Fruit fly (Drosophila melanogaster): Measurements from ENCODE around the gene RhoU.

RhoU gene

dm6 chrX:10088023-10088913, 1.9 kb downstream of the RhoU start (continued):
- TF ChIP-seq CG10543 (GFP tag; optimal IDR thresholded peaks at IDR 0.05), result no peak
- TF ChIP-seq GATAe (GFP tag; conservative IDR thresholded peaks at IDR 0.05), result no peak
- TF ChIP-seq CG12391 (tag; optimal IDR thresholded peaks at IDR 0.05), result peak; percentile 69
- TF ChIP-seq CG10431 (GFP tag; optimal IDR thresholded peaks at IDR 0.05), result peak; percentile 55
- TF ChIP-seq CG3726 (GFP tag; IDR thresholded peaks at IDR 0.05), result 0 out of 3 replicates have a peak, but pooled peaks have one; percentile 57
- TF ChIP-seq Dad (GFP tag; optimal IDR thresholded peaks at IDR 0.05), result peak; percentile 27
- no peak for TF ChIP-seq CG9797 (GFP tag; optimal IDR thresholded peaks at IDR 0.05)
- peak; percentile 78 for TF ChIP-seq otp (GFP tag; IDR thresholded peaks at IDR 0.05)

DNA sequence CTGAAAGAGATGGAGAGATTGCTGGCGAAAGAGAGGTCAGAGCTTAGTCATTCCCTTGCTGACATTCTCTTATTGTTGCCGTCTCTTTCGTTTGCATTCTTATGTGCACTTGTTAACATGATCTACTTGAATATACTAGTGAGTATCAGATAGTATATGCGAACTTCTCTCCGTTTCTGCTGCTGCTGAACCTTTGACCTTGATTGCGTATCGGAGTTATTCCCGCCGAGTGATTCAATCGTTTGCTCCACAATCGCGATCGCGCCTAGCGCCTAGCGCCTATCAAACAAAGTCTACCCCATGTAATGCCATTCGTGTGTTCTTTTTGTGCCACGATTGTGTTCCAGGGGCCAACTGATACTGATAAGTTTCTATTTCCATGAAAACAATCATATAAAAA, 2.9 kb downstream of the RhoU start:
- TF ChIP-seq Pdp1 (GFP tag; optimal IDR thresholded peaks at IDR 0.05) (peak in 1 of 2 experiments; percentile 67), Med (GFP tag) (peak; percentile 33), Hr78 (GFP tag; optimal IDR thresholded peaks at IDR 0.05) (peak in 1 of 2 experiments; percentile 93), grn (GFP tag; optimal IDR thresholded peaks at IDR 0.05) (peak; percentile 64), sug (tag; optimal IDR thresholded peaks at IDR 0.05) (peak; percentile 44), Chrac-16 (GFP tag; optimal IDR thresholded peaks at IDR 0.05) (no peak), Nf-YC (tag; optimal IDR thresholded peaks at IDR 0.05) (no peak), tna (GFP tag; IDR thresholded peaks at IDR 0.05; ENCODE audit: partially characterized antibody) (0 out of 2 replicates have a peak, but pooled peaks have one; percentile 21), vnd (GFP tag; IDR thresholded peaks at IDR 0.05; ENCODE audit: partially characterized antibody) (no peak), CG17385 (GFP tag; optimal IDR thresholded peaks at IDR 0.05) (peak; percentile 12), chinmo (GFP tag; IDR thresholded peaks at IDR 0.05; ENCODE audit: partially characterized antibody) (0 out of 4 replicates have a peak, but pooled peaks have one; percentile 21), CG2199 (GFP tag; IDR thresholded peaks at IDR 0.05) (0 out of 3 replicates have a peak, but pooled peaks have one; percentile 67)

DNA sequence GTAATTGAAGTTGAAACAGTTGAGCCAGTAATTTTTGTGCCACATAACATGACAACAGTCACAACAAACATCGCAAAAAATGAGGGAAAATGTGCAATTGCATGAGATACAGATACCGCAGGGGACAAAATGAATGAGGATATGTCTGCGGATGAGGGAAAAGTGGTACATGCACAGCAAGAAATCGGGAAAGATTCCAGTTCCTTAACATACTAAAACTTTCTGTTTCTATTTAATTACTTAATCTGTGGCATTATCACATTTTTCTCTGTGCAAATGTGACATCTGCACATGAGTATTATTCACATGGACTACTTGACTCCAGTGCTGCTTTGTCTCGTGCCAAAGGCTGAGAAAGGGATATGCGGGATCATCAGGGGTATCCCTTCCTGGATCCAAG, 6.5 kb downstream of the RhoU start:
- no peak for TF ChIP-seq chn (GFP tag; optimal IDR thresholded peaks at IDR 0.05)
- TF ChIP-seq CG15514 (GFP tag; optimal IDR thresholded peaks at IDR 0.05), result no peak
- no peak for TF ChIP-seq pho (GFP tag; optimal IDR thresholded peaks at IDR 0.05)
- no peak for TF ChIP-seq Ada2b (GFP tag; IDR thresholded peaks at IDR 0.05)
- no peak for TF ChIP-seq bigmax (GFP tag; optimal IDR thresholded peaks at IDR 0.05)

- TF ChIP-seq gt (GFP tag; IDR thresholded peaks at IDR 0.05), result no peak
- TF ChIP-seq shn (GFP tag; optimal IDR thresholded peaks at IDR 0.05), result no peak
- TF ChIP-seq grau (tag; optimal IDR thresholded peaks at IDR 0.05), result peak; percentile 68
- peak; percentile 13 for TF ChIP-seq cg (GFP tag; optimal IDR thresholded peaks at IDR 0.05)
- no peak for TF ChIP-seq CG13287 (GFP tag; IDR thresholded peaks at IDR 0.05; ENCODE audit: partially characterized antibody)
- TF ChIP-seq Ptx1 (GFP tag; IDR thresholded peaks at IDR 0.05), result 0 out of 2 replicates have a peak, but pooled peaks have one; percentile 9
- no peak for TF ChIP-seq eyg (GFP tag; optimal IDR thresholded peaks at IDR 0.05)
- peak; percentile 13 for TF ChIP-seq lbe (GFP tag; optimal IDR thresholded peaks at IDR 0.05)
- TF ChIP-seq dan (GFP tag; IDR thresholded peaks at IDR 0.05), result no peak
- no peak for TF ChIP-seq Vsx1 (GFP tag; optimal IDR thresholded peaks at IDR 0.05)
- TF ChIP-seq Drgx (GFP tag; IDR thresholded peaks at IDR 0.05), result peak; percentile 48; the same call in 1 of the 2 replicates
- TF ChIP-seq Six4 (GFP tag; optimal IDR thresholded peaks at IDR 0.05), result no peak
These were observed 17.3 kb downstream of the RhoU start for dm6 chrX:10103569-10104083.

All from whole organism, embryonic.